Worm (Caenorhabditis elegans) whole organism, young adult: ENCODE results near the gene tbc-10.

Experiments
- B0336.3 ChIP-seq: fragments of 200-800 bp; sonication (Bioruptor generic); IDR thresholded peaks from 2 replicates; pipeline ENCODE4 v1.3.6; 2022; ENCODE audit warnings: missing genetic modification characterization, missing compliant biosample characterization
- C06A6.2 ChIP-seq: fragments of 200-800 bp; sonication (Bioruptor generic); conservative IDR thresholded peaks from 2 replicates; pipeline ENCODE4 v1.3.6; 2022; ENCODE audit warnings: missing genetic modification characterization, missing compliant biosample characterization
- F33H1.4 ChIP-seq: fragments of 200-800 bp; sonication (Bioruptor generic); IDR thresholded peaks from 2 replicates; pipeline ENCODE4 v1.3.6; 2022; ENCODE audit warnings: missing genetic modification reagents, missing genetic modification characterization, missing compliant biosample characterization
- F39B2.1 ChIP-seq: fragments of 200-800 bp; sonication (Bioruptor generic); IDR thresholded peaks from 2 replicates; pipeline ENCODE4 v1.3.6; 2022; ENCODE audit warnings: missing genetic modification reagents, missing genetic modification characterization, missing compliant biosample characterization
- F57A8.1 ChIP-seq: fragments of 200-800 bp; sonication (Bioruptor generic); optimal IDR thresholded peaks from 2 replicates; lab custom pipeline; 2018; ENCODE audit warnings: mild to moderate bottlenecking, missing genetic modification characterization, moderate library complexity, missing compliant biosample characterization
- K12H6.12 ChIP-seq: fragments of 200-800 bp; sonication (Bioruptor generic); optimal IDR thresholded peaks from 2 replicates; lab custom pipeline; 2018; ENCODE audit warnings: mild to moderate bottlenecking, missing genetic modification characterization, missing compliant biosample characterization
- Y53F4B.3 ChIP-seq: fragments of 200-800 bp; sonication (Bioruptor generic); IDR thresholded peaks from 2 replicates; pipeline ENCODE4 v1.3.6; 2022; ENCODE audit warnings: missing genetic modification reagents, missing genetic modification characterization, missing compliant biosample characterization
- ZK185.1 ChIP-seq: sonication (generic microtip); optimal IDR thresholded peaks from 2 replicates; lab custom pipeline; 2016; ENCODE audit warnings: mild to moderate bottlenecking, missing genetic modification characterization, missing compliant biosample characterization; ENCODE audit not compliant: poor library complexity, severe bottlenecking
- ama-1 ChIP-seq, 3 experiments: fragments of 150-350 bp in 1 of 3; sonication (generic microtip) in 2 of 3; optimal IDR thresholded peaks; 2 replicates each; lab custom pipeline; 2014 to 2018; ENCODE audit warnings: missing biosample characterization in 2 of 3, missing genetic modification characterization in 2 of 3, missing genetic modification reagents in 2 of 3
- aptf-2 ChIP-seq: fragments of 200-800 bp; sonication (Bioruptor generic); conservative IDR thresholded peaks from 2 replicates; pipeline ENCODE4 v1.3.6; 2022; ENCODE audit warnings: missing genetic modification reagents, missing genetic modification characterization, missing compliant biosample characterization
- attf-3 ChIP-seq: fragments of 200-800 bp; sonication (Bioruptor generic); conservative IDR thresholded peaks from 2 replicates; pipeline ENCODE4 v1.3.6; 2022; ENCODE audit warnings: missing genetic modification reagents, missing genetic modification characterization, missing compliant biosample characterization
- bed-1 ChIP-seq: fragments of 200-800 bp; sonication (Bioruptor generic); IDR thresholded peaks from 2 replicates; pipeline ENCODE4 v1.3.6; 2022; ENCODE audit warnings: missing genetic modification reagents, missing genetic modification characterization, missing compliant biosample characterization
- ceh-27 ChIP-seq: fragments of 200-800 bp; sonication (Bioruptor generic); optimal IDR thresholded peaks from 2 replicates; lab custom pipeline; 2018; ENCODE audit warnings: mild to moderate bottlenecking, missing genetic modification characterization, moderate library complexity, missing compliant biosample characterization
- ceh-91 ChIP-seq: fragments of 200-800 bp; sonication (Bioruptor generic); IDR thresholded peaks from 2 replicates; pipeline ENCODE4 v1.3.6; 2022; ENCODE audit warnings: missing genetic modification reagents, missing genetic modification characterization, missing compliant biosample characterization
- chd-7 ChIP-seq: sonication (generic microtip); optimal IDR thresholded peaks from 2 replicates; lab custom pipeline; 2016; ENCODE audit warnings: mild to moderate bottlenecking, missing genetic modification characterization, moderate library complexity, missing compliant biosample characterization
- dpl-1 ChIP-seq: fragments of 150-350 bp; optimal IDR thresholded peaks from 2 replicates; lab custom pipeline; 2014; ENCODE audit warnings: missing biosample characterization, missing genetic modification reagents, missing genetic modification characterization
- efl-1 ChIP-seq: fragments of 150-350 bp; optimal IDR thresholded peaks from 2 replicates; lab custom pipeline; 2014; ENCODE audit warnings: missing biosample characterization, missing genetic modification reagents, missing genetic modification characterization
- egrh-3 ChIP-seq: fragments of 200-800 bp; sonication (Bioruptor generic); IDR thresholded peaks from 2 replicates; pipeline ENCODE4 v1.3.6; 2022; ENCODE audit warnings: missing genetic modification reagents, missing genetic modification characterization, missing compliant biosample characterization
- hlh-26 ChIP-seq: fragments of 200-800 bp; sonication (Bioruptor generic); conservative IDR thresholded peaks from 2 replicates; pipeline ENCODE4 v1.3.6; 2022; ENCODE audit warnings: missing genetic modification reagents, missing genetic modification characterization, missing compliant biosample characterization
- hmg-20 ChIP-seq: fragments of 200-800 bp; sonication (Bioruptor generic); IDR thresholded peaks from 2 replicates; pipeline ENCODE4 v1.3.6; 2022; ENCODE audit warnings: missing genetic modification reagents, missing genetic modification characterization, missing compliant biosample characterization
- let-526 ChIP-seq: fragments of 200-800 bp; sonication (Bioruptor generic); IDR thresholded peaks from 2 replicates; pipeline ENCODE4 v1.3.6; 2022; ENCODE audit warnings: missing genetic modification reagents, missing genetic modification characterization, missing compliant biosample characterization
- lin-35 ChIP-seq, 3 experiments: fragments of 150-350 bp in 2 of 3; sonication (generic microtip) in 1 of 3; optimal IDR thresholded peaks; 2 replicates each; lab custom pipeline; 2014 to 2018; ENCODE audit warnings: missing biosample characterization in 3 of 3, missing genetic modification characterization in 3 of 3, missing genetic modification reagents in 3 of 3
- madf-8 ChIP-seq: fragments of 200-800 bp; sonication (Bioruptor generic); conservative IDR thresholded peaks from 2 replicates; pipeline ENCODE4 v1.3.6; 2022; ENCODE audit warnings: missing genetic modification reagents, missing genetic modification characterization, missing compliant biosample characterization
- nhr-80 ChIP-seq: sonication (generic microtip); optimal IDR thresholded peaks from 2 replicates; lab custom pipeline; 2016; ENCODE audit warnings: missing genetic modification characterization, missing compliant biosample characterization
- pha-4 ChIP-seq: fragments of 150-350 bp; sonication (generic microtip); optimal IDR thresholded peaks from 2 replicates; lab custom pipeline; 2014; ENCODE audit warnings: missing biosample characterization, missing genetic modification reagents, missing genetic modification characterization
- rpc-1 ChIP-seq, 2 experiments: fragments of 150-350 bp in 1 of 2; sonication (generic microtip) in 1 of 2; optimal IDR thresholded peaks; 2 replicates each; lab custom pipeline; 2014 to 2018; ENCODE audit warnings: missing biosample characterization in 1 of 2, missing genetic modification characterization in 1 of 2, missing genetic modification reagents in 1 of 2, missing genotype in 1 of 2
- sea-2 ChIP-seq: fragments of 200-800 bp; sonication (Bioruptor generic); IDR thresholded peaks from 2 replicates; pipeline ENCODE4 v1.3.6; 2022; ENCODE audit warnings: missing genetic modification characterization, missing compliant biosample characterization
- snpc-4 ChIP-seq, 5 experiments: fragments of 150-350 bp in 1 of 5; sonication (generic microtip) in 4 of 5; optimal IDR thresholded peaks; 2 replicates each; lab custom pipeline; 2014 to 2018; ENCODE audit warnings: missing genetic modification characterization in 5 of 5, missing biosample characterization in 3 of 5, antibody characterized with exemption in 2 of 5, mild to moderate bottlenecking in 2 of 5, missing compliant biosample characterization in 2 of 5, missing genotype in 2 of 5, moderate library complexity in 2 of 5, missing genetic modification reagents in 1 of 5
- unc-130 ChIP-seq: sonication (generic microtip); optimal IDR thresholded peaks from 2 replicates; lab custom pipeline; 2016; ENCODE audit warnings: missing genetic modification reagents, missing genetic modification characterization, missing compliant biosample characterization
- zfh-2 ChIP-seq: fragments of 200-800 bp; sonication (Bioruptor generic); conservative IDR thresholded peaks from 2 replicates; pipeline ENCODE4 v1.3.6; 2022; ENCODE audit warnings: missing genetic modification reagents, missing genetic modification characterization, missing compliant biosample characterization
- ztf-28 ChIP-seq: fragments of 200-800 bp; sonication (Bioruptor generic); IDR thresholded peaks from 2 replicates; pipeline ENCODE4 v1.3.6; 2022; ENCODE audit warnings: missing genetic modification reagents, missing genetic modification characterization, missing compliant biosample characterization

The tbc-10 gene

DNA sequence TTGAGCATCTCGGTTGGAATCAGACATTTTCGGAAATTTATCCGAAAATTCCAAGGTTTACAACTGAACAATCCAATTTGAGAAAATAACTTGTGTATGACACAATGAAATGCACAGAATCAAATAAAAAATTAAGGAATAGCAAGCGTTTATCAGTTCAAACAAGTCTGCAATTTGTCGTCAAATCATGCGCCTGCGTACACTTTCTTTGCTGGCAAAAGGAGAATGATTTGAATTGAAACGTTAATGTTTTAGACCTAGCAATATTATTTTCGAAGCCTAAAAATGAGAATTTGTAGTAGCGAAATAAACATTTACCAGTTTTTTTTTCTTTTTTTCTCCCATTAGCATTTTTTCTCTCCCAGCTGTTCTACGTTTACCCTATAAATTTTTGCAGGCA is 32.6 kb upstream of the tbc-10 start, which contains the start of the genes fbxa-67 and fbxa-11:
Gene fbxa-67 (minus strand): TSS at position 199 of the 400 bp plus-strand sequence.
Gene fbxa-11 (plus strand): TSS at position 398 of the 400 bp plus-strand sequence.
- TF ChIP-seq ZK185.1 (tag; lab: Kevin White, UChicago) (no peak), efl-1 (GFP tag; lab: Kevin White, UChicago) (no peak), pha-4 (tag; lab: Kevin White, UChicago) (no peak), snpc-4 (GFP tag; optimal IDR thresholded peaks at IDR 0.05; lab: Kevin White, UChicago) (no peak), snpc-4 (tag; optimal IDR thresholded peaks at IDR 0.05; lab: Kevin White, UChicago) (no peak), egrh-3 (no peak), lin-35 (GFP tag; optimal IDR thresholded peaks at IDR 0.05; lab: Kevin White, UChicago) (no peak), attf-3 (GFP tag; lab: Robert Waterston, UW) (no peak), B0336.3 (GFP tag; lab: Robert Waterston, UW) (no peak), hlh-26 (GFP tag; lab: Robert Waterston, UW) (no peak), let-526 (GFP tag; lab: Robert Waterston, UW) (no peak), F39B2.1 (GFP tag; lab: Robert Waterston, UW) (no peak), ztf-28 (no peak), ceh-91 (no peak), K12H6.12 (no peak), zfh-2 (GFP tag; lab: Robert Waterston, UW) (no peak)
- TF ChIP-seq, all 124 proteins: peak for 0

- no peak for TF ChIP-seq Y53F4B.3 (GFP tag; lab: Robert Waterston, UW)
- TF ChIP-seq dpl-1 (GFP tag; lab: Kevin White, UChicago) = no peak
- no peak for TF ChIP-seq chd-7 (tag; lab: Kevin White, UChicago)
- no peak for TF ChIP-seq F57A8.1 (GFP tag; lab: Kevin White, UChicago)
- no peak for TF ChIP-seq C06A6.2 (GFP tag; lab: Robert Waterston, UW)
- TF ChIP-seq, all 124 proteins: peak for 0
These were observed 30.9 kb upstream of the tbc-10 start, which contains the start of gene fbxa-10 for ce11 chrIII:952184-952583. Gene fbxa-10 (plus strand): TSS chrIII:952390.

- TF ChIP-seq unc-130 (GFP tag; lab: Kevin White, UChicago) (no peak), bed-1 (GFP tag; lab: Robert Waterston, UW) (no peak), ceh-27 (GFP tag; lab: Kevin White, UChicago) (no peak), F33H1.4 (GFP tag; lab: Robert Waterston, UW) (no peak), ama-1 (optimal IDR thresholded peaks at IDR 0.05; lab: Kevin White, UChicago) (no peak), ama-1 (GFP tag; optimal IDR thresholded peaks at IDR 0.05; lab: Kevin White, UChicago) (no peak), K12H6.12 (no peak), madf-8 (GFP tag; lab: Robert Waterston, UW) (no peak), rpc-1 (optimal IDR thresholded peaks at IDR 0.05; lab: Kevin White, UChicago) (no peak), rpc-1 (tag; optimal IDR thresholded peaks at IDR 0.05; lab: Kevin White, UChicago) (no peak), sea-2 (no peak), aptf-2 (no peak), F57A8.1 (GFP tag; lab: Kevin White, UChicago) (no peak)
These were observed 28.5 kb upstream of the tbc-10 start, which contains the start of the genes T12B5.15 and T12B5.14 for ce11 chrIII:954553-954952. Gene T12B5.15 (minus strand): TSS chrIII:954653. Gene T12B5.14 (plus strand): TSS chrIII:954873.

DNA sequence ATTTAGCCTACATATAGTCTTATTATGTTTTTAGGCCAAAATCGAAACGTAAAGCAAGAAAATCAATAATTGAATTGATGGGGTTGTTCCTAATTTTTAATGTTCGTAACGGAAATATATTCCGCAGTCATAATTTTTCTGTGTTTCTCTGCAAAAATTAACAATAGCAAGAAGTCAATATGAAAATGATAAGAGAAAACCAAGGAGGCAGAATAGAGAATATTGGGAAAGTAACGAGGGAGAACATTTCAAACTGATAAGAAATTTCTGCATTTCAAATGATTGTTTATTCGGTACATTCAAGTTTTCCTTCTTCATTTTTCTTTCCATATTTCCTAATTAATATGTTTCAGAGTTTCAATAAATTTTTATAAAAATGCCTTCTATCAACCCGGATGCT is 27.1 kb upstream of the tbc-10 start, which contains the start of gene fbxa-54:
Gene fbxa-54 (plus strand): TSS at position 354 of the 400 bp plus-strand sequence.
- TF ChIP-seq hmg-20 (GFP tag; lab: Robert Waterston, UW) = no peak
- peak; percentile 79 for TF ChIP-seq nhr-80 (tag; lab: Kevin White, UChicago)
